Worm (Caenorhabditis elegans): ENCODE data around the gene T16G12.9.

DNA sequence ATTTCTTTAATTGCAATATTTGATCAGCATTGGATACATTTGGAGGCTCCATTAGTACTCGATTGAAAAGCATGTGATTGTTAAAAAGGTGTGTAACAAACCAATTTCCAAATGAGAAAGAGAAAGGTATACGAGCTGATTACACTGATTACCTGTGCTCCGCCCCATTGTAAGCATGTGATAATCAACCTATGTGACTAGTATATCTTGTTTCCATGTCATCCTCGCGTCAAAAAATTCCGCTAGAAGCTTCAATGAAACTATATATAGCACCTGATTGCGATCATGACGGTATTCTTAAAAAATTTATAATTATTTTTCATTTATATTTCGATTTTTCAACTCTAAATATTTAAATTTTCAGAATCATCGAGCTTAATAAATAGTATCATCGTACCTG is 47.5 kb downstream of the T16G12.9 start, which contains the start of gene M04D8.4:
- TF ChIP-seq hmbx-1 (tag; optimal IDR thresholded peaks at IDR 0.05): no peak
- TF ChIP-seq aly-1 (tag; optimal IDR thresholded peaks at IDR 0.05): no peak
- no peak for TF ChIP-seq B0310.2 (tag; optimal IDR thresholded peaks at IDR 0.05)
- no peak for TF ChIP-seq ama-1 (optimal IDR thresholded peaks at IDR 0.05)
- no peak for TF ChIP-seq sea-1 (GFP tag; conservative IDR thresholded peaks at IDR 0.05)
- TF ChIP-seq pes-1 (GFP tag; IDR thresholded peaks at IDR 0.05): no peak

All from whole organism, early embryonic.